Worm (Caenorhabditis elegans) whole organism, L1 larva: ENCODE measurements around the gene F59F5.5.

Source experiments
- C04F5.9 ChIP-seq: sonication (generic microtip); optimal IDR thresholded peaks from 2 replicates; lab custom pipeline; 2016; ENCODE audit warnings: missing genetic modification characterization, missing compliant biosample characterization
- C34B4.2 ChIP-seq: sonication (generic microtip); optimal IDR thresholded peaks from 2 replicates; lab custom pipeline; 2017; ENCODE audit warnings: mild to moderate bottlenecking, missing genetic modification characterization, missing compliant biosample characterization
- F16B12.6 ChIP-seq: fragments of 150-350 bp; optimal IDR thresholded peaks from 2 replicates; lab custom pipeline; 2014; ENCODE audit warnings: missing biosample characterization, missing genetic modification characterization
- Y116A8C.19 ChIP-seq: sonication (generic microtip); optimal IDR thresholded peaks from 2 replicates; lab custom pipeline; 2016; ENCODE audit warnings: missing compliant biosample characterization, missing genetic modification characterization, borderline replicate concordance
- aha-1 ChIP-seq: fragments of 150-350 bp; optimal IDR thresholded peaks from 2 replicates; lab custom pipeline; 2014; ENCODE audit warnings: missing biosample characterization, missing genetic modification characterization
- alr-1 ChIP-seq: fragments of 200-800 bp; sonication (Bioruptor generic); optimal IDR thresholded peaks from 2 replicates; lab custom pipeline; 2018; ENCODE audit warnings: borderline replicate concordance, mild to moderate bottlenecking, missing genetic modification characterization, missing compliant biosample characterization
- aly-2 ChIP-seq: fragments of 150-350 bp; optimal IDR thresholded peaks from 2 replicates; lab custom pipeline; 2014; ENCODE audit warnings: missing biosample characterization, missing genetic modification characterization
- ama-1 ChIP-seq: fragments of 150-350 bp; optimal IDR thresholded peaks from 2 replicates; lab custom pipeline; 2014
- blmp-1 ChIP-seq: fragments of 150-350 bp; optimal IDR thresholded peaks from 2 replicates; lab custom pipeline; 2014; ENCODE audit warnings: missing biosample characterization, missing genetic modification characterization
- ceh-8 ChIP-seq: fragments of 200-800 bp; sonication (Bioruptor generic); optimal IDR thresholded peaks from 2 replicates; lab custom pipeline; 2018; ENCODE audit warnings: mild to moderate bottlenecking, missing genetic modification characterization, moderate library complexity, missing compliant biosample characterization
- ceh-82 ChIP-seq, 3 experiments: fragments of 150-350 bp in 1 of 3; sonication (generic microtip) in 2 of 3; optimal IDR thresholded peaks; 2 replicates each; lab custom pipeline; 2014 to 2017; ENCODE audit warnings: missing biosample characterization in 3 of 3, missing genetic modification characterization in 3 of 3
- ceh-88 ChIP-seq: fragments of 200-800 bp; sonication (Bioruptor generic); IDR thresholded peaks from 2 replicates; pipeline ENCODE4 v1.3.6; 2022; ENCODE audit warnings: missing genetic modification characterization, missing compliant biosample characterization
- ceh-90 ChIP-seq: sonication (generic microtip); optimal IDR thresholded peaks from 2 replicates; lab custom pipeline; 2016; ENCODE audit warnings: missing genetic modification characterization, missing compliant biosample characterization
- ces-1 ChIP-seq: fragments of 150-350 bp; optimal IDR thresholded peaks from 2 replicates; lab custom pipeline; 2014; ENCODE audit warnings: missing biosample characterization, missing genetic modification reagents, missing genetic modification characterization
- dpl-1 ChIP-seq, 3 experiments: fragments of 150-350 bp in 2 of 3; sonication (generic microtip) in 1 of 3; optimal IDR thresholded peaks; 2 replicates each; lab custom pipeline; 2014 to 2017; ENCODE audit warnings: missing biosample characterization in 3 of 3, missing genetic modification characterization in 3 of 3, missing genetic modification reagents in 3 of 3
- efl-3 ChIP-seq: fragments of 200-800 bp; sonication (Bioruptor generic); optimal IDR thresholded peaks from 2 replicates; lab custom pipeline; 2018; ENCODE audit warnings: mild to moderate bottlenecking, missing genetic modification characterization, missing compliant biosample characterization
- egl-13 ChIP-seq: sonication (generic microtip); optimal IDR thresholded peaks from 2 replicates; lab custom pipeline; 2016; ENCODE audit warnings: missing genotype, missing genetic modification reagents, missing genetic modification characterization, missing compliant biosample characterization
- egl-27 ChIP-seq, 2 experiments: fragments of 150-350 bp in 1 of 2; sonication (generic microtip); optimal IDR thresholded peaks; 3 replicates each; lab custom pipeline; 2017 to 2018; ENCODE audit warnings: missing biosample characterization in 2 of 2, missing genetic modification characterization in 2 of 2, missing genetic modification reagents in 2 of 2
- ets-5 ChIP-seq: fragments of 200-800 bp; sonication (Bioruptor generic); IDR thresholded peaks from 2 replicates; pipeline ENCODE4 v1.3.6; 2022; ENCODE audit warnings: missing genetic modification characterization, missing compliant biosample characterization
- fkh-10 ChIP-seq: sonication (generic microtip); optimal IDR thresholded peaks from 2 replicates; lab custom pipeline; 2017; ENCODE audit warnings: missing biosample characterization, missing genetic modification reagents, missing genetic modification characterization
- fkh-4 ChIP-seq: sonication (generic microtip); optimal IDR thresholded peaks from 2 replicates; lab custom pipeline; 2016; ENCODE audit warnings: missing compliant biosample characterization, missing genetic modification characterization, borderline replicate concordance
- grh-1 ChIP-seq: fragments of 200-800 bp; sonication (Bioruptor generic); IDR thresholded peaks from 2 replicates; pipeline ENCODE4 v1.3.6; 2022; ENCODE audit warnings: missing genetic modification reagents, missing genetic modification characterization, missing compliant biosample characterization
- hlh-4 ChIP-seq: sonication (generic microtip); optimal IDR thresholded peaks from 2 replicates; lab custom pipeline; 2016; ENCODE audit warnings: mild to moderate bottlenecking, missing genetic modification characterization, missing compliant biosample characterization
- isw-1 ChIP-seq: fragments of 200-800 bp; sonication (Bioruptor generic); IDR thresholded peaks from 2 replicates; pipeline ENCODE4 v1.3.6; 2022; ENCODE audit warnings: missing genetic modification characterization, missing compliant biosample characterization
- jun-1 ChIP-seq: fragments of 150-350 bp; optimal IDR thresholded peaks from 2 replicates; lab custom pipeline; 2014; ENCODE audit warnings: missing biosample characterization, missing genetic modification reagents, missing genetic modification characterization
- lin-13 ChIP-seq: fragments of 150-350 bp; optimal IDR thresholded peaks from 2 replicates; lab custom pipeline; 2014; ENCODE audit warnings: missing biosample characterization, missing genetic modification reagents, missing genetic modification characterization
- lin-14 ChIP-seq: fragments of 200-800 bp; sonication (Bioruptor generic); optimal IDR thresholded peaks from 2 replicates; lab custom pipeline; 2018; ENCODE audit warnings: mild to moderate bottlenecking, missing genetic modification characterization, moderate library complexity, missing compliant biosample characterization
- lin-15B ChIP-seq: fragments of 150-350 bp; sonication (generic microtip); optimal IDR thresholded peaks from 3 replicates; lab custom pipeline; 2014; ENCODE audit warnings: missing biosample characterization, missing genetic modification characterization
- lsy-2 ChIP-seq, 2 experiments: fragments of 150-350 bp; optimal IDR thresholded peaks; 2 replicates each; lab custom pipeline; 2014; ENCODE audit warnings: missing biosample characterization in 2 of 2, missing genetic modification characterization in 2 of 2
- mef-2 ChIP-seq: fragments of 150-350 bp; optimal IDR thresholded peaks from 2 replicates; lab custom pipeline; 2014; ENCODE audit warnings: missing biosample characterization, missing genetic modification characterization
- nhr-20 ChIP-seq: sonication (generic microtip); optimal IDR thresholded peaks from 2 replicates; lab custom pipeline; 2016; ENCODE audit warnings: mild to moderate bottlenecking, missing genetic modification characterization, missing compliant biosample characterization
- nhr-237 ChIP-seq: fragments of 150-350 bp; optimal IDR thresholded peaks from 2 replicates; lab custom pipeline; 2014; ENCODE audit warnings: missing biosample characterization, missing genetic modification characterization
- nhr-28 ChIP-seq: fragments of 150-350 bp; optimal IDR thresholded peaks from 2 replicates; lab custom pipeline; 2014; ENCODE audit warnings: missing biosample characterization, missing genetic modification characterization
- nhr-76 ChIP-seq: sonication (generic microtip); optimal IDR thresholded peaks from 2 replicates; lab custom pipeline; 2017; ENCODE audit warnings: missing biosample characterization, missing genetic modification characterization
- nhr-77 ChIP-seq: fragments of 150-350 bp; optimal IDR thresholded peaks from 2 replicates; lab custom pipeline; 2014; ENCODE audit warnings: missing biosample characterization, missing genetic modification characterization
- nhr-84 ChIP-seq: sonication (generic microtip); optimal IDR thresholded peaks from 2 replicates; lab custom pipeline; 2017; ENCODE audit warnings: missing biosample characterization, missing genetic modification characterization
- nhr-90 ChIP-seq: sonication (generic microtip); optimal IDR thresholded peaks from 2 replicates; lab custom pipeline; 2016; ENCODE audit warnings: mild to moderate bottlenecking, missing genetic modification characterization, missing compliant biosample characterization; ENCODE audit not compliant: poor library complexity
- rnt-1 ChIP-seq: sonication (generic microtip); optimal IDR thresholded peaks from 2 replicates; lab custom pipeline; 2016; ENCODE audit warnings: mild to moderate bottlenecking, missing genetic modification characterization, moderate library complexity, missing compliant biosample characterization
- snpc-4 ChIP-seq: fragments of 150-350 bp; optimal IDR thresholded peaks from 2 replicates; lab custom pipeline; 2014; ENCODE audit warnings: missing biosample characterization, missing genetic modification characterization
- sup-37 ChIP-seq: fragments of 200-800 bp; sonication (Bioruptor generic); optimal IDR thresholded peaks from 2 replicates; lab custom pipeline; 2018; ENCODE audit warnings: mild to moderate bottlenecking, missing genetic modification characterization, missing compliant biosample characterization
- swsn-7 ChIP-seq: sonication (generic microtip); optimal IDR thresholded peaks from 2 replicates; lab custom pipeline; 2016; ENCODE audit warnings: missing genetic modification characterization, missing compliant biosample characterization
- tbx-2 ChIP-seq: sonication (generic microtip); optimal IDR thresholded peaks from 2 replicates; lab custom pipeline; 2016; ENCODE audit warnings: missing genetic modification characterization, missing compliant biosample characterization
- unc-86 ChIP-seq: sonication (generic microtip); optimal IDR thresholded peaks from 2 replicates; lab custom pipeline; 2016; ENCODE audit warnings: missing genetic modification characterization, missing compliant biosample characterization
- vab-15 ChIP-seq: sonication (generic microtip); optimal IDR thresholded peaks from 2 replicates; lab custom pipeline; 2017; ENCODE audit warnings: missing genotype, mild to moderate bottlenecking, missing genetic modification characterization, missing compliant biosample characterization
- xbp-1 ChIP-seq: sonication (generic microtip); optimal IDR thresholded peaks from 2 replicates; lab custom pipeline; 2016; ENCODE audit warnings: missing genetic modification characterization, missing compliant biosample characterization
- zag-1 ChIP-seq: fragments of 150-350 bp; optimal IDR thresholded peaks from 2 replicates; lab custom pipeline; 2014; ENCODE audit warnings: missing biosample characterization, missing genetic modification characterization
- ztf-11 ChIP-seq, 2 experiments: sonication (generic microtip); optimal IDR thresholded peaks; 2 replicates each; lab custom pipeline; 2016 to 2017; ENCODE audit warnings: missing genetic modification characterization in 2 of 2, missing biosample characterization in 1 of 2, missing compliant biosample characterization in 1 of 2

F59F5.5 gene

ce11 chrX:10556764-10557163 lies 10.9 kb downstream of the F59F5.5 start:
- TF ChIP-seq vab-15 (tag; lab: Kevin White, UChicago), result no peak
- no peak for TF ChIP-seq efl-3 (GFP tag; lab: Kevin White, UChicago)
- TF ChIP-seq nhr-84, result no peak
- no peak for TF ChIP-seq lin-14 (GFP tag; lab: Kevin White, UChicago)
- no peak for TF ChIP-seq ets-5 (GFP tag; lab: Robert Waterston, UW)
- TF ChIP-seq sup-37 (GFP tag; lab: Kevin White, UChicago), result no peak
- TF ChIP-seq tbx-2, result no peak
- no peak for TF ChIP-seq snpc-4 (tag; lab: Kevin White, UChicago)
- TF ChIP-seq egl-27 (tag; optimal IDR thresholded peaks at IDR 0.05; lab: Kevin White, UChicago), result no peak
- no peak for TF ChIP-seq ama-1 (lab: Kevin White, UChicago)
- TF ChIP-seq jun-1, result no peak

DNA sequence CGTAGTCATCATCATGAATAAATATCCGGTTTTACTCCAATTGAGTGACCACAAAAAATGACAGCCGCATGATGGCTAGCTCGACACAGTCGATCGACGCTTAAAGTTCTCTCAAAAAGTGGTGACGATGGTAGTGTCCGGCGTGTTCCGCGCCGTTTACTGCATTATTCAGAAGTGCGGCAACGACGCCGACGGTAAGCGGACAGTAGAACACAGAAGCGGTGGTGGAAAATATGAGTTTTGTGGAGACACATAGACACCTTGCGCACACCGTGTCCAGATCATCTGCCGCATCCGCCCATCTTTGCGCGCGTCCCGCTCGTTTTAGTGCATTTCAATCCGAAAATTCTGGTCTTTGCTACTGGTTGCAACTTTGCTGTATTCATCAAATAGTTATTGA lies 13.4 kb downstream of the F59F5.5 start, which contains the start of gene F59F5.7:
Gene F59F5.7 (plus strand): TSS at position 301 of the 400 bp plus-strand sequence.
- TF ChIP-seq ama-1 (lab: Kevin White, UChicago) (no peak), nhr-20 (no peak), nhr-90 (tag; lab: Kevin White, UChicago) (no peak), mef-2 (tag; lab: Kevin White, UChicago) (no peak), ceh-8 (GFP tag; lab: Kevin White, UChicago) (no peak), sup-37 (GFP tag; lab: Kevin White, UChicago) (no peak), ces-1 (GFP tag; lab: Kevin White, UChicago) (no peak), nhr-237 (tag; lab: Kevin White, UChicago) (no peak), ceh-88 (GFP tag; lab: Robert Waterston, UW) (no peak), vab-15 (tag; lab: Kevin White, UChicago) (no peak), xbp-1 (tag; lab: Kevin White, UChicago) (no peak), ceh-90 (tag; lab: Kevin White, UChicago) (no peak), ceh-82 (tag; optimal IDR thresholded peaks at IDR 0.05; lab: Kevin White, UChicago) (no peak), zag-1 (tag; lab: Kevin White, UChicago) (no peak)

DNA sequence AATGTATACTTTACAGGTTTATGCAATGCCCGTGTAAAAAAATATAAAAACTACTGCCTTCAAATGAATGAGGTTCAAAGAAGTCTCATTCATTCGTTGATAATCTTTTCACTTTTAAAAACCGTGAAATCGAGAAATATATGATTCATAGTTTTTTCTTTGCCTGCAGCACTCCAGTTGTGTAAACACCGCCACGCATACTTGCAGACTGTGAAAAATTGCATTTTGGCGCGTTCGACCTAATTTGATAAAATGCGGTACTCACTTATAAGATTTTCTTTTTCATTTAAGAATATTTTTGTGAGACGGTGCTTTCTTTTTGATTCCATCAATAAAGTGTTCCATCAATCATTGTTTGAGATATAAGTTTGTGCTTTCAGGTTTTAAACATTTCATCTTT lies 21.0 kb downstream of the F59F5.5 start:
- TF ChIP-seq dpl-1 (GFP tag; optimal IDR thresholded peaks at IDR 0.05; lab: Kevin White, UChicago) (peak; percentile 21 to 70 (median 69)), rnt-1 (peak; percentile 14), fkh-4 (tag; lab: Kevin White, UChicago) (no peak), jun-1 (no peak), sup-37 (GFP tag; lab: Kevin White, UChicago) (no peak), ama-1 (lab: Kevin White, UChicago) (no peak), ceh-82 (tag; optimal IDR thresholded peaks at IDR 0.05; lab: Kevin White, UChicago) (peak in 1 of 3 experiments; percentile 18), aha-1 (no peak), ces-1 (GFP tag; lab: Kevin White, UChicago) (no peak), fkh-10 (GFP tag; lab: Kevin White, UChicago) (no peak), hlh-4 (tag; lab: Kevin White, UChicago) (no peak), swsn-7 (tag; lab: Kevin White, UChicago) (peak; percentile 50), ceh-88 (GFP tag; lab: Robert Waterston, UW) (no peak), nhr-28 (no peak), lin-15B (tag; lab: Kevin White, UChicago) (no peak), tbx-2 (peak; percentile 21), C04F5.9 (no peak), F16B12.6 (tag; lab: Kevin White, UChicago) (peak; percentile 84), isw-1 (no peak), blmp-1 (tag; lab: Kevin White, UChicago) (peak; percentile 77), aly-2 (tag; lab: Kevin White, UChicago) (no peak), lin-14 (GFP tag; lab: Kevin White, UChicago) (no peak), nhr-90 (tag; lab: Kevin White, UChicago) (peak; percentile 16), Y116A8C.19 (tag; lab: Kevin White, UChicago) (no peak), nhr-77 (tag; lab: Kevin White, UChicago) (no peak), ceh-8 (GFP tag; lab: Kevin White, UChicago) (no peak), efl-3 (GFP tag; lab: Kevin White, UChicago) (no peak), grh-1 (no peak), alr-1 (no peak), ztf-11 (tag; optimal IDR thresholded peaks at IDR 0.05; lab: Kevin White, UChicago) (no peak), C34B4.2 (tag; lab: Kevin White, UChicago) (no peak), ets-5 (GFP tag; lab: Robert Waterston, UW) (no peak), mef-2 (tag; lab: Kevin White, UChicago) (no peak), egl-13 (no peak), lsy-2 (tag; optimal IDR thresholded peaks at IDR 0.05; lab: Kevin White, UChicago) (peak; percentile 20 to 58), unc-86 (tag; lab: Kevin White, UChicago) (no peak), nhr-76 (tag; lab: Kevin White, UChicago) (no peak), lin-13 (GFP tag; lab: Kevin White, UChicago) (no peak)
